Worm (Caenorhabditis elegans) whole organism, L4/young adult: ENCODE results near the gene C27B7.7.

Experiments
- W03F9.2 ChIP-seq: fragments of 150-350 bp; optimal IDR thresholded peaks from 2 replicates; lab custom pipeline; 2014; ENCODE audit warnings: missing biosample characterization, missing genetic modification characterization
- dao-5 ChIP-seq: sonication (generic microtip); optimal IDR thresholded peaks from 2 replicates; lab custom pipeline; 2016; ENCODE audit warnings: missing genotype, missing genetic modification characterization, moderate library complexity, missing compliant biosample characterization
- him-1 ChIP-seq: sonication (generic microtip); optimal IDR thresholded peaks from 2 replicates; lab custom pipeline; 2016; ENCODE audit warnings: missing genotype, missing genetic modification reagents, missing genetic modification characterization, missing compliant biosample characterization

The C27B7.7 gene

ce11 chrIV:8906743-8907142, at the start of gene C27B7.7:
Gene C27B7.7, plus strand, starts transcription at chrIV:8907043.
- TF ChIP-seq him-1 (tag; lab: Kevin White, UChicago): no peak
- TF ChIP-seq dao-5 (tag; lab: Kevin White, UChicago): no peak
- TF ChIP-seq W03F9.2 (tag; lab: Kevin White, UChicago): no peak

DNA sequence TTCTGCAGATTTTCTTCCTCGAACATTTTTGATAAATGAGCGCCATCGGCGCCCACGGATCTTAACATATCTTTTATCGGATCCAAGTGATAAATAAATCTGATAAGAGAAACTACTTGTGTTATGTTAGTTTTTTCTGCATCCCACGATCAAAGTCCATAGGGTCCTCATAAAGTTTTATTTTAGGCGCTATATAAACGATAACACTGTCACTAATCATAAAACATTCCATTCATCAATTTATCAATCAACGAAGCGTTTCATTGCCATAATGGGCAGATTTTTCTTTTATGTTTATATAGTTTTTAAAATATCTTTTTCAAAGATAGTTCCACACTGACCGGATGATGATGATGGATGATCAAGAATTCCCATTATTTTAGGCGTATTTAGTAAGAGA, 42.2 kb upstream of the C27B7.7 start:
- no peak for TF ChIP-seq him-1 (tag; lab: Kevin White, UChicago)
- TF ChIP-seq dao-5 (tag; lab: Kevin White, UChicago): no peak
- no peak for TF ChIP-seq W03F9.2 (tag; lab: Kevin White, UChicago)

ce11 chrIV:8865343-8865742, 41.5 kb upstream of the C27B7.7 start, which contains the start of gene C09G9.1:
Gene C09G9.1, minus strand, starts transcription at chrIV:8865485.
- TF ChIP-seq W03F9.2 (tag; lab: Kevin White, UChicago): no peak
- TF ChIP-seq him-1 (tag; lab: Kevin White, UChicago): no peak
- no peak for TF ChIP-seq dao-5 (tag; lab: Kevin White, UChicago)

- TF ChIP-seq dao-5 (tag; lab: Kevin White, UChicago) (no peak), W03F9.2 (tag; lab: Kevin White, UChicago) (peak; percentile 74)
Measured at ce11 chrIV:8866092-8866491, 40.8 kb upstream of the C27B7.7 start.

- no peak for TF ChIP-seq W03F9.2 (tag; lab: Kevin White, UChicago)
- no peak for TF ChIP-seq dao-5 (tag; lab: Kevin White, UChicago)
- no peak for TF ChIP-seq him-1 (tag; lab: Kevin White, UChicago)
Measured at ce11 chrIV:8867562-8867961, 39.3 kb upstream of the C27B7.7 start.

DNA sequence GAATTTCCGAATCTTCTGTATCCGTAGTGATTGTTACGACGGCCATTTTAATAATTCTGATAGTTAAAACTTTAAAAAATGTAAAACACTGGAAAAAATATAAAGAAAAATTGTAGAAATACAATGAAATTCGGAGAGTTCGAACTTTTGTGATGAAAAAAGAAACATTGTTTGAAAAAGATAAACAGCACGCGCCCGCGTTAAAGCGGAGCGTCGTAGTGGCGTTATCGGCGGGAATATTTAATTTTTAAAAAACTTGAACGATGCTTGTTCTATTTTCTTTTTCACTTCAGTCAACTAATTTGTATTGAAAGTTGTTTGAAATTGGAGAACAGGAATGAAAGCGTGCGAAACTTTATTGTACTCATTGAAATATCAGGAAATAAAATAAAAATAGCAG, 37.2 kb upstream of the C27B7.7 start, which contains the start of gene npp-23:
Gene npp-23, minus strand, starts transcription at position 56 of the 400 bp plus-strand sequence.
- TF ChIP-seq W03F9.2 (tag; lab: Kevin White, UChicago) (no peak), dao-5 (tag; lab: Kevin White, UChicago) (no peak), him-1 (tag; lab: Kevin White, UChicago) (no peak)

DNA sequence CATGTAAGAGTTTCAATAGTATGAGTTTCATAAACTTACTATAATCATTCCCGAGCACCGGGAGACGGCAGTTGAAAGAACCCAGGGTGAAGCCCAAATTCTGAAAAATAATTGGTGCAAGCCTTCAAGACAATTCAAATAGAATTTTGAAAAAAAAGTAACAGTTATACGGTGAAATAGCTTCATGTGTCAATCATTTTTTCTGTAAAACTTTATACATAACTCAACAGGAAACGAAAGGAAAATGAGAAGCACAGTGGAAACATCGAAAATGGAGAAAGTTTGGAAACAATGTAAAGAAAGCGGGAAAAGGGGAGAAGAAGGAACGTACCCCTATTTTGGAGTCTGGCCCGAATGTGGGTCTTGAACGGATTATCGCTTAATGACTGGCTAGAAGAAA, 33.9 kb upstream of the C27B7.7 start, which contains the start of gene C09G9.3:
Gene C09G9.3, minus strand, starts transcription at position 101 of the 400 bp plus-strand sequence.
- TF ChIP-seq him-1 (tag; lab: Kevin White, UChicago) (no peak), dao-5 (tag; lab: Kevin White, UChicago) (no peak), W03F9.2 (tag; lab: Kevin White, UChicago) (no peak)

DNA sequence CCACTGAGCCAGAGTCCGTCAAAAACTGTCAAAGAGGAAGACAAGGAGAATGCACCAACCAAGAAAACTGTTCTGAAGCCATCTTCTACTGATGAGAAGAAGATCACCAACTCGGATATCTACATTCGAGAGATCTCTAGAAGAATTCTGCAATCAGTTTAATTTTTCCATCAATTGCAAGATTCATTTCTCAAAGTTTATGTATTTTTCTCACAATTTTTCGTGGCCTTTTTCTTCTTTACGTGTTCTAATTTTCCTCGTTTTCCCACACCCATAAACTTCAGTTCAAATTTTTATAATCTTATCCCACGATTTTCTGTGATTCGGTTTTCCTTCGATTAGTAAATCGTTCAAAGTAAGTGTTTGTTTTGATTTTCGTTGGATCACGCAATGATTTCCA, 33.0 kb upstream of the C27B7.7 start, which contains the start of gene hdl-2:
Gene hdl-2, plus strand, starts transcription at position 301 of the 400 bp plus-strand sequence.
- TF ChIP-seq dao-5 (tag; lab: Kevin White, UChicago): no peak
- TF ChIP-seq him-1 (tag; lab: Kevin White, UChicago): no peak
- TF ChIP-seq W03F9.2 (tag; lab: Kevin White, UChicago): no peak

- TF ChIP-seq W03F9.2 (tag; lab: Kevin White, UChicago): no peak
- TF ChIP-seq dao-5 (tag; lab: Kevin White, UChicago): no peak
- no peak for TF ChIP-seq him-1 (tag; lab: Kevin White, UChicago)
Measured at ce11 chrIV:8879810-8880209, 27.0 kb upstream of the C27B7.7 start, which contains the start of gene npax-4. Gene npax-4, minus strand, starts transcription at chrIV:8879910.

DNA sequence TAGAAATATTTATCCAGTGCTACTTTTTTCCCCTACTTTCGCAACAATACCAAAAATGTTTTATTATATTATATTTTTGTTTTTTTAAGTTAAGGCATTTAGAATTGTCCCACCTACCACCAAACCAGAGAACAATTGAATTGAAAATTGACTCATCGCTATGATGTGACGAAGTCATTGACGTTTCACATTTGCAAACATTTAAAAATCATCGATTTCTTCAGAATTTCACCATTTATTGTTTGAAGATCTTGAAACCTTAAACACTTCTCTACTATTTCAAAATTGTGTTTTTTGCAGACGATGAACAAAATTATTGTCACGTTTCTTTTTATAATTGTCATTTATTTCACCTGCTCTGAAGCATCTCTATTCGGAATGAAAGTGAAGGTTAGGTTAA, 25.7 kb upstream of the C27B7.7 start, which contains the start of gene C09G9.8:
Gene C09G9.8, plus strand, starts transcription at position 301 of the 400 bp plus-strand sequence.
- TF ChIP-seq him-1 (tag; lab: Kevin White, UChicago) (no peak), W03F9.2 (tag; lab: Kevin White, UChicago) (no peak), dao-5 (tag; lab: Kevin White, UChicago) (no peak)

- no peak for TF ChIP-seq him-1 (tag; lab: Kevin White, UChicago)
- TF ChIP-seq dao-5 (tag; lab: Kevin White, UChicago): no peak
- no peak for TF ChIP-seq W03F9.2 (tag; lab: Kevin White, UChicago)
Measured at ce11 chrIV:8886228-8886627, 20.6 kb upstream of the C27B7.7 start, which contains the start of gene C09G9.5. Gene C09G9.5, plus strand, starts transcription at chrIV:8886528.

DNA sequence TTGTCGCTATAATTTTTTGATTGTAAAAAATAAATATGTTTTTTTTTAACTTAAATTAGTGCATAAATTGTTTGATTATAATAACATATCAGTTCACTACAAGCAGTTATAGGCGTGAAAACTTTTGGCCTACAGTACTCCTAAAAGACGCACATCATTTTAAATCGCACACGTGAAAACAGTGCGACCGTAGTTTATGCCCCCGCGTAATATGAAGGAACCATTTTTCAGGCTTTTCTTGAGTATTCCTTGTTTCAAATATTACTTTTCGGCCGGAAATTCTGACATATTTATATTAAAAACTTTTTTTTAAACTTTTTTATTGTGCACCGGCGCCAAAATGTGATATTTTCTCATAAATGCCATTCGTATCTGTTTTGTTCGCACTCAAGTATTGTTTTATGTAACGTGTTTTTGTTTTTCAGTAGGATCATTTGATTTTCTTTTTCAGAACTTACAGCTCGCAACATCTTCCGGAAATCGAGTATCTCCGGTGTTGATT, 18.3 kb upstream of the C27B7.7 start, which contains the start of gene oma-1:
Gene oma-1, plus strand, starts transcription at position 452 of the 502 bp plus-strand sequence.
- TF ChIP-seq dao-5 (tag; lab: Kevin White, UChicago) (no peak), W03F9.2 (tag; lab: Kevin White, UChicago) (peak; percentile 26)

ce11 chrIV:8891131-8891530, 15.7 kb upstream of the C27B7.7 start, which contains the start of gene spr-2:
Gene spr-2, plus strand, starts transcription at chrIV:8891462.
- TF ChIP-seq him-1 (tag; lab: Kevin White, UChicago) (no peak), W03F9.2 (tag; lab: Kevin White, UChicago) (peak; percentile 56), dao-5 (tag; lab: Kevin White, UChicago) (no peak)

DNA sequence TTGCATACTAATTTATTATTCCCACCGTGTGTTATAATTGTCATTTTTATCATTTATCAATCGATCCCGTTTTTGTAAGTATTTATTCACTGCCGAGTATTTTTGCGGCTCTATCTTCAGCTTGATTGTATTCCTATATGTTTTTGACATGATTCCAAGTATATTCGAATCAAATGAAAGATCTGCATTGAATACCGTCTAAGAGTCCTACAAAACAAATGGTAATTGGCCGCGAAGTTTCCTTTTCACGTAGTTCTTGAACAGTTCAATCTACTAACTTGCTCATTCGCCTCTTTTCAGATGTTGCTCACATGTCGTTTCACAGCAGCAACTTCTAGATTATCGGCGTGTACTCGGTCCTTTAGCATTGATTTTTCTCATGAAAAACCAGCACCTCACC, 14.3 kb upstream of the C27B7.7 start, which contains the start of gene C27B7.2:
Gene C27B7.2, plus strand, starts transcription at position 301 of the 400 bp plus-strand sequence.
- TF ChIP-seq him-1 (tag; lab: Kevin White, UChicago): no peak
- no peak for TF ChIP-seq dao-5 (tag; lab: Kevin White, UChicago)
- TF ChIP-seq W03F9.2 (tag; lab: Kevin White, UChicago): no peak
